Worm (Caenorhabditis elegans) whole organism, L4 larva: ENCODE measurements around the gene K08F4.3.

ENCODE experiments used
- R02D3.7 ChIP-seq: fragments of 150-350 bp; sonication (generic microtip); optimal IDR thresholded peaks from 3 replicates; lab custom pipeline; 2014; ENCODE audit warnings: missing biosample characterization, missing genetic modification characterization
- T20F7.1 ChIP-seq: fragments of 200-800 bp; sonication (Bioruptor generic); optimal IDR thresholded peaks from 2 replicates; lab custom pipeline; 2018; ENCODE audit warnings: mild to moderate bottlenecking, missing genetic modification characterization, missing compliant biosample characterization
- T26A8.4 ChIP-seq: fragments of 200-800 bp; sonication (Bioruptor generic); IDR thresholded peaks from 2 replicates; pipeline ENCODE4 v1.3.6; 2022; ENCODE audit warnings: missing genetic modification characterization, missing compliant biosample characterization
- Y105C5A.15 ChIP-seq: fragments of 200-800 bp; sonication (Bioruptor generic); IDR thresholded peaks from 2 replicates; pipeline ENCODE4 v1.3.6; 2022; ENCODE audit warnings: missing genetic modification characterization, missing compliant biosample characterization
- Y48G9A.11 ChIP-seq: fragments of 200-800 bp; sonication (Bioruptor generic); IDR thresholded peaks from 2 replicates; pipeline ENCODE4 v1.3.6; 2022; ENCODE audit warnings: missing genetic modification reagents, missing genetic modification characterization, missing compliant biosample characterization
- aha-1 ChIP-seq: fragments of 150-350 bp; peaks from one replicate; lab custom pipeline; 2014; ENCODE audit warnings: missing biosample characterization, missing genetic modification characterization
- attf-4 ChIP-seq: sonication (generic microtip); optimal IDR thresholded peaks from 3 replicates; lab custom pipeline; 2017; ENCODE audit warnings: missing biosample characterization, missing genetic modification characterization
- ceh-82 ChIP-seq: sonication (generic microtip); optimal IDR thresholded peaks from 2 replicates; lab custom pipeline; 2017; ENCODE audit warnings: missing biosample characterization, missing genetic modification characterization
- cey-2 ChIP-seq: sonication (generic microtip); optimal IDR thresholded peaks from 3 replicates; lab custom pipeline; 2017; ENCODE audit warnings: missing genetic modification characterization, mild to moderate bottlenecking, missing compliant biosample characterization, antibody characterized with exemption, borderline replicate concordance; ENCODE audit not compliant: insufficient read depth
- daf-12 ChIP-seq: fragments of 150-350 bp; optimal IDR thresholded peaks from 2 replicates; lab custom pipeline; 2014; ENCODE audit warnings: missing biosample characterization, missing genetic modification reagents, missing genetic modification characterization
- daf-19 ChIP-seq: fragments of 200-800 bp; sonication (Bioruptor generic); conservative IDR thresholded peaks from 2 replicates; pipeline ENCODE4 v1.3.6; 2022; ENCODE audit warnings: missing genetic modification characterization, missing compliant biosample characterization
- dmd-6 ChIP-seq: fragments of 200-800 bp; sonication (Bioruptor generic); IDR thresholded peaks from 2 replicates; pipeline ENCODE4 v1.3.6; 2022; ENCODE audit warnings: missing genetic modification reagents, missing genetic modification characterization, missing compliant biosample characterization
- dmd-8 ChIP-seq: fragments of 200-800 bp; sonication (Bioruptor generic); IDR thresholded peaks from 2 replicates; pipeline ENCODE4 v1.3.6; 2022; ENCODE audit warnings: missing genetic modification characterization, missing compliant biosample characterization
- dpl-1 ChIP-seq: fragments of 150-350 bp; optimal IDR thresholded peaks from 2 replicates; lab custom pipeline; 2014; ENCODE audit warnings: missing biosample characterization, missing genetic modification reagents, missing genetic modification characterization
- dve-1 ChIP-seq: sonication (generic microtip); optimal IDR thresholded peaks from 2 replicates; lab custom pipeline; 2017; ENCODE audit warnings: antibody characterized with exemption, mild to moderate bottlenecking, missing genetic modification characterization, missing compliant biosample characterization; ENCODE audit not compliant: insufficient read depth
- egl-43 ChIP-seq: fragments of 200-800 bp; sonication (Bioruptor generic); IDR thresholded peaks from 2 replicates; pipeline ENCODE4 v1.3.6; 2022; ENCODE audit warnings: missing genetic modification reagents, missing genetic modification characterization, missing compliant biosample characterization
- fkh-10 ChIP-seq: fragments of 150-350 bp; optimal IDR thresholded peaks from 2 replicates; lab custom pipeline; 2014; ENCODE audit warnings: missing biosample characterization, missing genetic modification reagents, missing genetic modification characterization
- gei-8 ChIP-seq: fragments of 200-800 bp; sonication (Bioruptor generic); optimal IDR thresholded peaks from 2 replicates; lab custom pipeline; 2018; ENCODE audit warnings: mild to moderate bottlenecking, missing genetic modification characterization, missing compliant biosample characterization
- hif-1 ChIP-seq, 2 experiments: sonication (generic microtip); optimal IDR thresholded peaks; 2 replicates each; lab custom pipeline; 2016 to 2017; ENCODE audit warnings: missing compliant biosample characterization in 2 of 2, missing genetic modification characterization in 2 of 2, missing genetic modification reagents in 2 of 2, missing genotype in 2 of 2, mild to moderate bottlenecking in 1 of 2
- hlh-30 ChIP-seq: sonication (generic microtip); optimal IDR thresholded peaks from 2 replicates; lab custom pipeline; 2017; ENCODE audit warnings: antibody characterized with exemption, mild to moderate bottlenecking, missing genetic modification characterization, missing compliant biosample characterization; ENCODE audit not compliant: insufficient read depth
- hmg-1.1 ChIP-seq: fragments of 200-800 bp; sonication (Bioruptor generic); IDR thresholded peaks from 2 replicates; pipeline ENCODE4 v1.3.6; 2022; ENCODE audit warnings: missing genetic modification reagents, missing genetic modification characterization, missing compliant biosample characterization
- jun-1 ChIP-seq: fragments of 150-350 bp; optimal IDR thresholded peaks from 2 replicates; lab custom pipeline; 2014; ENCODE audit warnings: missing biosample characterization, missing genetic modification reagents, missing genetic modification characterization
- lin-13 ChIP-seq: fragments of 150-350 bp; optimal IDR thresholded peaks from 2 replicates; lab custom pipeline; 2014; ENCODE audit warnings: missing biosample characterization, missing genetic modification reagents, missing genetic modification characterization
- lin-39 ChIP-seq: fragments of 150-350 bp; optimal IDR thresholded peaks from 2 replicates; lab custom pipeline; 2014; ENCODE audit warnings: missing biosample characterization, missing genetic modification reagents, missing genetic modification characterization
- madf-5 ChIP-seq, 2 experiments: fragments of 200-800 bp; sonication (Bioruptor generic); IDR thresholded peaks; 2 replicates each; pipeline ENCODE4 v1.3.6; 2022; ENCODE audit warnings: missing compliant biosample characterization in 2 of 2, missing genetic modification characterization in 2 of 2
- madf-9 ChIP-seq: fragments of 200-800 bp; sonication (Bioruptor generic); conservative IDR thresholded peaks from 2 replicates; pipeline ENCODE4 v1.3.6; 2022; ENCODE audit warnings: missing genetic modification reagents, missing genetic modification characterization, missing compliant biosample characterization
- mdt-29 ChIP-seq: fragments of 200-800 bp; sonication (Bioruptor generic); IDR thresholded peaks from 2 replicates; pipeline ENCODE4 v1.3.6; 2022; ENCODE audit warnings: missing genetic modification reagents, missing genetic modification characterization, missing compliant biosample characterization
- mxl-2 ChIP-seq: fragments of 200-800 bp; sonication (Bioruptor generic); conservative IDR thresholded peaks from 2 replicates; pipeline ENCODE4 v1.3.6; 2022; ENCODE audit warnings: missing genetic modification reagents, missing genetic modification characterization, missing compliant biosample characterization
- nhr-10 ChIP-seq: fragments of 150-350 bp; optimal IDR thresholded peaks from 2 replicates; lab custom pipeline; 2014; ENCODE audit warnings: missing biosample characterization, missing genetic modification characterization
- nhr-11 ChIP-seq: fragments of 150-350 bp; optimal IDR thresholded peaks from 2 replicates; lab custom pipeline; 2014; ENCODE audit warnings: missing biosample characterization, missing genetic modification characterization
- nhr-237 ChIP-seq: sonication (generic microtip); optimal IDR thresholded peaks from 2 replicates; lab custom pipeline; 2017; ENCODE audit warnings: missing biosample characterization, missing genetic modification characterization
- nhr-28 ChIP-seq: fragments of 150-350 bp; optimal IDR thresholded peaks from 2 replicates; lab custom pipeline; 2014; ENCODE audit warnings: missing biosample characterization, missing genetic modification characterization
- nhr-42 ChIP-seq: fragments of 200-800 bp; sonication (Bioruptor generic); IDR thresholded peaks from 2 replicates; pipeline ENCODE4 v1.3.6; 2022; ENCODE audit warnings: missing genetic modification characterization, missing compliant biosample characterization
- nhr-77 ChIP-seq: fragments of 150-350 bp; optimal IDR thresholded peaks from 2 replicates; lab custom pipeline; 2014; ENCODE audit warnings: missing biosample characterization, missing genetic modification characterization
- pha-4 ChIP-seq, 2 experiments: fragments of 150-350 bp in 1 of 2; fragments of 200-800 bp in 1 of 2; sonication (Bioruptor generic) in 1 of 2; IDR thresholded peaks in 1 of 2; optimal IDR thresholded peaks in 1 of 2; 2 replicates each; pipeline versions ENCODE4 v1.3.6 to Lab custom; 2014 to 2022; ENCODE audit warnings: missing genetic modification characterization in 2 of 2, missing genetic modification reagents in 2 of 2, missing biosample characterization in 1 of 2, missing compliant biosample characterization in 1 of 2
- pqm-1 ChIP-seq: sonication (generic microtip); optimal IDR thresholded peaks from 2 replicates; lab custom pipeline; 2017; ENCODE audit warnings: missing biosample characterization, missing genetic modification characterization
- set-16 ChIP-seq: fragments of 200-800 bp; sonication (Bioruptor generic); IDR thresholded peaks from 2 replicates; pipeline ENCODE4 v1.3.6; 2022; ENCODE audit warnings: missing genetic modification reagents, missing genetic modification characterization, missing compliant biosample characterization
- skn-1 ChIP-seq: fragments of 150-350 bp; optimal IDR thresholded peaks from 2 replicates; lab custom pipeline; 2014; ENCODE audit warnings: missing biosample characterization, missing genetic modification characterization
- snpc-1.2 ChIP-seq: fragments of 200-800 bp; sonication (Bioruptor generic); IDR thresholded peaks from 2 replicates; pipeline ENCODE4 v1.3.6; 2022; ENCODE audit warnings: missing genetic modification reagents, missing genetic modification characterization, missing compliant biosample characterization
- unc-130 ChIP-seq: sonication (generic microtip); optimal IDR thresholded peaks from 2 replicates; lab custom pipeline; 2016; ENCODE audit warnings: missing genetic modification reagents, missing genetic modification characterization, missing compliant biosample characterization
- unc-62 ChIP-seq, 3 experiments: fragments of 150-350 bp in 1 of 3; sonication (generic microtip); optimal IDR thresholded peaks in 2 of 3; peaks in 1 of 3; 1 replicate in 1 of 3; 2 replicates in 2 of 3; lab custom pipeline; 2014 to 2017; ENCODE audit warnings: missing biosample characterization in 3 of 3, missing genetic modification characterization in 3 of 3, missing genetic modification reagents in 3 of 3, missing genotype in 1 of 3
- ztf-11 ChIP-seq: fragments of 150-350 bp; optimal IDR thresholded peaks from 2 replicates; lab custom pipeline; 2014; ENCODE audit warnings: missing biosample characterization, missing genetic modification characterization
- ztf-7 ChIP-seq: fragments of 150-350 bp; optimal IDR thresholded peaks from 2 replicates; lab custom pipeline; 2014; ENCODE audit warnings: missing biosample characterization, missing genetic modification characterization

K08F4.3 gene

DNA sequence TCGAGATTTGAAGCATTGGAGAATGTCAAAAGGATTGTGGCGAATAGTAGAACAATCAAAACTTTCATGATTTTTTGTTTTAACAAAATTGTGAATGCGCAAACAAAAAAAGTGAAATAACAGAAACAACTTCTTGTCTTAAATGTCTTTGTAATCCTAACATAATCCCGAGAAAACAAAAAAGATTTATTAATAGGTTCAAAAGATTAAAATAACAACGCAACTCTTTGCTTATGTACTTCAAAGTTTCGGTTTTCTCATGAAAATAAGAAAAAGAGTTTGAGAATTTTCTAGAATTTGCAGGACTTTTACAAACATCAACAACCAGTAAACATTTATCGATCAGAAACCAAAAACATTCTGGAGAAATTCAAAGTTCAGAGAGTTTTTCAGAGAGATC, 39.3 kb upstream of the K08F4.3 start, which contains the start of gene ttr-39:
ttr-39 (minus strand) TSS at position 101 of the 400 bp plus-strand sequence.
- no peak for TF ChIP-seq mxl-2 (GFP tag; lab: Robert Waterston, UW)
- no peak for TF ChIP-seq Y105C5A.15 (GFP tag; lab: Robert Waterston, UW)
- TF ChIP-seq unc-62 (GFP tag; optimal IDR thresholded peaks at IDR 0.05 in 1 of 2; lab: Kevin White, UChicago): no peak
- TF ChIP-seq unc-62 (tag; optimal IDR thresholded peaks at IDR 0.05; lab: Kevin White, UChicago): no peak
- TF ChIP-seq dmd-8 (GFP tag; lab: Robert Waterston, UW): no peak
- no peak for TF ChIP-seq madf-5 (GFP tag; IDR thresholded peaks at IDR 0.05; lab: Robert Waterston, UW)
- TF ChIP-seq T26A8.4 (GFP tag; lab: Robert Waterston, UW): no peak
- no peak for TF ChIP-seq hmg-1.1
- no peak for TF ChIP-seq cey-2 (tag; lab: Kevin White, UChicago)
- no peak for TF ChIP-seq pha-4 (GFP tag; IDR thresholded peaks at IDR 0.05; lab: Robert Waterston, UW)
- TF ChIP-seq pha-4 (tag; optimal IDR thresholded peaks at IDR 0.05; lab: Kevin White, UChicago): no peak
- no peak for TF ChIP-seq lin-39 (tag; lab: Kevin White, UChicago)
- no peak for TF ChIP-seq pqm-1 (tag; lab: Kevin White, UChicago)
- no peak for TF ChIP-seq daf-19
- TF ChIP-seq lin-13 (GFP tag; lab: Kevin White, UChicago): no peak
- no peak for TF ChIP-seq ztf-7 (tag; lab: Kevin White, UChicago)
- no peak for TF ChIP-seq mdt-29 (GFP tag; lab: Robert Waterston, UW)
- TF ChIP-seq, all 104 proteins: peak for 0

DNA sequence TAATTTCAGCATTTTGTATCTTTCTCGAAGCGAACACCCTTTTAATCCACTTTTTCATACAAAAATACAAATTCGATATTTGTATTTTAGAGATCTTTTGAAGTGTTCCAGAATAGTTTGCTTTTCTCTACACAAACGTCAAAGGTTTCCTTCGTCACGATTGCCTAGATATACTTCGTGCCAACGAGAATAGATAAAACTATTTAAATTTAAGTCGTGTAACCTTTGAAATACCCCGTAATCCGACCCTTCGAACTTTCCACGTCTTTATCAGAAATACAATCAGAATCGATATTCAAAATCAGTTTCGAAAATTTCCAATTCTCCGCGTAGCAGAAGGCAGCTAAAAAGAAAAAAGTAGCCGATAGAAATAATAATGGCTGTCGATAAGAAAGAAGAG, 38.7 kb upstream of the K08F4.3 start, which contains the start of gene ttbk-5:
ttbk-5 (plus strand) TSS at position 301 of the 400 bp plus-strand sequence.
- no peak for TF ChIP-seq ceh-82 (tag; lab: Kevin White, UChicago)
- no peak for TF ChIP-seq ztf-11 (tag; lab: Kevin White, UChicago)
- no peak for TF ChIP-seq attf-4
- TF ChIP-seq, all 104 proteins: peak for 0

- TF ChIP-seq egl-43 (GFP tag; lab: Robert Waterston, UW) (0 out of 2 replicates have a peak, but pooled peaks have one; percentile 30), dpl-1 (GFP tag; lab: Kevin White, UChicago) (no peak)
These were observed 33.9 kb upstream of the K08F4.3 start, which contains the start of the genes C04G2.5 and msp-36 for ce11 chrIV:10095171-10095570. Gene C04G2.5, minus strand, starts transcription at chrIV:10095271. Gene msp-36, plus strand, starts transcription at chrIV:10095433.

ce11 chrIV:10096881-10097280, 32.2 kb upstream of the K08F4.3 start, which contains the start of gene dis-3:
Gene dis-3, plus strand, starts transcription at chrIV:10097202.
- TF ChIP-seq daf-12 (no peak), nhr-237 (tag; lab: Kevin White, UChicago) (no peak), nhr-42 (GFP tag; lab: Robert Waterston, UW) (no peak), hlh-30 (tag; lab: Kevin White, UChicago) (no peak), aha-1 (tag; lab: Kevin White, UChicago) (peak; percentile 45), R02D3.7 (tag; lab: Kevin White, UChicago) (peak; percentile 55), Y48G9A.11 (GFP tag; lab: Robert Waterston, UW) (0 out of 2 replicates have a peak, but pooled peaks have one; percentile 31), T20F7.1 (GFP tag; lab: Kevin White, UChicago) (peak; percentile 88)

DNA sequence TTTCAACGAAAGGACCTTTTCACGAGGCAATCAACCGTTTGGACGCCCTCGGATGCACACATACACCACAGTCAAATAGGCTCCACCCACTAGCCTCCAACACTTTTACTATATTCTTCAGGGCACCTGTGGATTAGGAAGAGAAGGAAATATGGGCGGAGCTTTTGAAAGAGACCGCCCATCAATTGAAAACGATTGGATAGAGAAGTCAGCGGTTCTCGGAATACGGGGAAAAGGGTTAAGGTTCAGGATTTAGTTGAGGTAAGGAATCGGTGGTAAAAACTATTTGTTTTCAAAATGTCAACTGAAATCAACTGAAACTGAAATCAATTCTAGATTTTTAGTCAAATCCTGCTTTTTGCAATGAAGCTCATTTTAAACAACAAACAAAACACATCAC, 18.6 kb upstream of the K08F4.3 start, which contains the start of gene egl-38:
egl-38 (minus strand) TSS at position 101 of the 400 bp plus-strand sequence.
- TF ChIP-seq madf-9 (GFP tag; lab: Robert Waterston, UW): no peak
- TF ChIP-seq dmd-6 (GFP tag; lab: Robert Waterston, UW): no peak
- no peak for TF ChIP-seq lin-13 (GFP tag; lab: Kevin White, UChicago)
- TF ChIP-seq set-16 (GFP tag; lab: Robert Waterston, UW): no peak
- no peak for TF ChIP-seq nhr-28
- no peak for TF ChIP-seq skn-1
- TF ChIP-seq dve-1 (tag; lab: Kevin White, UChicago): no peak
- TF ChIP-seq unc-130 (GFP tag; lab: Kevin White, UChicago): no peak
- TF ChIP-seq nhr-77: no peak
- no peak for TF ChIP-seq mdt-29 (GFP tag; lab: Robert Waterston, UW)
- TF ChIP-seq nhr-11 (tag; lab: Kevin White, UChicago): no peak
- no peak for TF ChIP-seq jun-1 (tag; lab: Kevin White, UChicago)
- no peak for TF ChIP-seq fkh-10 (GFP tag; lab: Kevin White, UChicago)
- TF ChIP-seq snpc-1.2 (GFP tag; lab: Robert Waterston, UW): no peak
- TF ChIP-seq nhr-10 (tag; lab: Kevin White, UChicago): no peak
- no peak for TF ChIP-seq pha-4 (GFP tag; IDR thresholded peaks at IDR 0.05; lab: Robert Waterston, UW)
- no peak for TF ChIP-seq pha-4 (tag; optimal IDR thresholded peaks at IDR 0.05; lab: Kevin White, UChicago)
- TF ChIP-seq gei-8 (GFP tag; lab: Kevin White, UChicago): no peak
- no peak for TF ChIP-seq hif-1 (tag; optimal IDR thresholded peaks at IDR 0.05; lab: Kevin White, UChicago)
- no peak for TF ChIP-seq madf-5 (GFP tag; IDR thresholded peaks at IDR 0.05; lab: Robert Waterston, UW)
